Worm (Caenorhabditis elegans) whole organism, early embryonic: ENCODE results near the gene ugt-60.

ENCODE experiments used
- B0310.2 ChIP-seq: sonication (generic microtip); optimal IDR thresholded peaks from 2 replicates; lab custom pipeline; 2016; ENCODE audit warnings: mild to moderate bottlenecking, missing genetic modification characterization, missing compliant biosample characterization
- F13C5.2 ChIP-seq: sonication (generic microtip); optimal IDR thresholded peaks from 2 replicates; lab custom pipeline; 2017; ENCODE audit warnings: mild to moderate bottlenecking, missing genetic modification characterization, inconsistent platforms, missing compliant biosample characterization
- aly-1 ChIP-seq: sonication (generic microtip); optimal IDR thresholded peaks from 2 replicates; lab custom pipeline; 2016; ENCODE audit warnings: missing genetic modification characterization, missing compliant biosample characterization
- ama-1 ChIP-seq: fragments of 150-350 bp; optimal IDR thresholded peaks from 2 replicates; lab custom pipeline; 2014
- ceh-13 ChIP-seq: fragments of 200-800 bp; sonication (Bioruptor generic); optimal IDR thresholded peaks from 2 replicates; lab custom pipeline; 2018; ENCODE audit warnings: mild to moderate bottlenecking, missing genetic modification characterization, missing compliant biosample characterization
- ceh-36 ChIP-seq: sonication (generic microtip); optimal IDR thresholded peaks from 2 replicates; lab custom pipeline; 2016; ENCODE audit warnings: missing genetic modification characterization, inconsistent platforms, missing compliant biosample characterization
- ets-7 ChIP-seq: sonication (generic microtip); optimal IDR thresholded peaks from 2 replicates; lab custom pipeline; 2016; ENCODE audit warnings: missing genotype, missing genetic modification characterization, missing compliant biosample characterization
- flt-1 ChIP-seq: fragments of 200-800 bp; sonication (Bioruptor generic); IDR thresholded peaks from 2 replicates; pipeline ENCODE4 v1.3.6; 2022; ENCODE audit warnings: missing genetic modification characterization, missing compliant biosample characterization
- hmbx-1 ChIP-seq: sonication (generic microtip); optimal IDR thresholded peaks from 2 replicates; lab custom pipeline; 2016; ENCODE audit warnings: mild to moderate bottlenecking, missing genetic modification characterization, missing compliant biosample characterization
- hmg-4 ChIP-seq: fragments of 200-800 bp; sonication (Bioruptor generic); optimal IDR thresholded peaks from 2 replicates; lab custom pipeline; 2018; ENCODE audit warnings: mild to moderate bottlenecking, missing genetic modification characterization, missing compliant biosample characterization
- hnd-1 ChIP-seq: sonication (generic microtip); optimal IDR thresholded peaks from 2 replicates; lab custom pipeline; 2016; ENCODE audit warnings: missing genetic modification characterization, missing compliant biosample characterization
- pes-1 ChIP-seq: fragments of 200-800 bp; sonication (Bioruptor generic); IDR thresholded peaks from 2 replicates; pipeline ENCODE4 v1.3.6; 2022; ENCODE audit warnings: missing genetic modification reagents, missing genetic modification characterization, missing compliant biosample characterization
- scrt-1 ChIP-seq: fragments of 200-800 bp; sonication (Bioruptor generic); IDR thresholded peaks from 2 replicates; pipeline ENCODE4 v1.3.6; 2022; ENCODE audit warnings: missing genetic modification characterization, missing compliant biosample characterization
- sea-1 ChIP-seq: fragments of 200-800 bp; sonication (Bioruptor generic); conservative IDR thresholded peaks from 2 replicates; pipeline ENCODE4 v1.3.6; 2022; ENCODE audit warnings: missing genetic modification characterization, missing compliant biosample characterization
- tbx-11 ChIP-seq: fragments of 200-800 bp; sonication (Bioruptor generic); IDR thresholded peaks from 2 replicates; pipeline ENCODE4 v1.3.6; 2022; ENCODE audit warnings: missing genetic modification characterization, missing compliant biosample characterization
- tbx-37 ChIP-seq: fragments of 200-800 bp; sonication (Bioruptor generic); conservative IDR thresholded peaks from 2 replicates; pipeline ENCODE4 v1.3.6; 2022; ENCODE audit warnings: missing genetic modification reagents, missing genetic modification characterization, missing compliant biosample characterization
- tra-4 ChIP-seq: sonication (generic microtip); optimal IDR thresholded peaks from 2 replicates; lab custom pipeline; 2017; ENCODE audit warnings: missing genetic modification characterization, missing compliant biosample characterization

The ugt-60 gene

DNA sequence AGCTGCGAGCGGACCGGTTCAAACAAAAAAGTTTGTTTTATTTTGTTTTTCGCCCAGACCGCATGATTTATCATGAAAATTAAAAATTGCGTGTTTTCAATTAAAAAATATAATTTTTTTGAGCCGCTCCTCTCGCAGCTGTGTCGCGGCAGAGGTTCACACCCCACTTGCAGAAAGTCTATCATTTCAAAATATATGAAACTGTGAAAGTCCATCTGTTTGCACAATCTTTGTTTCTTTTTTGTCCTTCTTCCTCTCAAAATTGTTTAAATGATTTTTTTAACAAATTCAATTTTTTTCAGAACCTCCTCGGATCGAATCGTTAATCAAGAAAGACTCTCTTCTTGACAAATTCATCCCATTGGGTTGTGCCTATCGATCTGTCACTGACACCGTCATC, 20.7 kb upstream of the ugt-60 start, which contains the start of gene tlk-1:
Gene tlk-1 (plus strand): TSS at position 301 of the 400 bp plus-strand sequence.
- TF ChIP-seq ceh-36 (tag; lab: Kevin White, UChicago) (no peak), hnd-1 (no peak), hmg-4 (GFP tag; lab: Kevin White, UChicago) (no peak), ets-7 (no peak), hmbx-1 (no peak), tbx-37 (GFP tag; lab: Robert Waterston, UW) (no peak), tra-4 (tag; lab: Kevin White, UChicago) (no peak), ceh-13 (GFP tag; lab: Kevin White, UChicago) (no peak), aly-1 (no peak), B0310.2 (no peak), pes-1 (no peak), tbx-11 (no peak), flt-1 (GFP tag; lab: Robert Waterston, UW) (no peak), scrt-1 (GFP tag; lab: Robert Waterston, UW) (no peak), ama-1 (lab: Kevin White, UChicago) (no peak), sea-1 (GFP tag; lab: Robert Waterston, UW) (no peak), F13C5.2 (tag; lab: Kevin White, UChicago) (no peak)

ce11 chrIII:9698635-9699396, 20.0 kb upstream of the ugt-60 start:
- no peak for TF ChIP-seq ceh-13 (GFP tag; lab: Kevin White, UChicago)
- no peak for TF ChIP-seq tbx-37 (GFP tag; lab: Robert Waterston, UW)
- TF ChIP-seq ceh-36 (tag; lab: Kevin White, UChicago) = no peak
- TF ChIP-seq pes-1 = no peak
- TF ChIP-seq aly-1 = no peak
- no peak for TF ChIP-seq tra-4 (tag; lab: Kevin White, UChicago)
- TF ChIP-seq flt-1 (GFP tag; lab: Robert Waterston, UW) = no peak
- TF ChIP-seq tbx-11 = no peak
- TF ChIP-seq F13C5.2 (tag; lab: Kevin White, UChicago) = no peak
- no peak for TF ChIP-seq B0310.2
- no peak for TF ChIP-seq hmg-4 (GFP tag; lab: Kevin White, UChicago)
- TF ChIP-seq ets-7 = no peak
- no peak for TF ChIP-seq hnd-1
- TF ChIP-seq ama-1 (lab: Kevin White, UChicago) = no peak
- no peak for TF ChIP-seq scrt-1 (GFP tag; lab: Robert Waterston, UW)
- TF ChIP-seq sea-1 (GFP tag; lab: Robert Waterston, UW) = no peak
- no peak for TF ChIP-seq hmbx-1

- TF ChIP-seq ceh-36 (tag; lab: Kevin White, UChicago) (no peak), ama-1 (lab: Kevin White, UChicago) (no peak), B0310.2 (no peak)
Measured at ce11 chrIII:9697886-9698285, 19.0 kb upstream of the ugt-60 start.

DNA sequence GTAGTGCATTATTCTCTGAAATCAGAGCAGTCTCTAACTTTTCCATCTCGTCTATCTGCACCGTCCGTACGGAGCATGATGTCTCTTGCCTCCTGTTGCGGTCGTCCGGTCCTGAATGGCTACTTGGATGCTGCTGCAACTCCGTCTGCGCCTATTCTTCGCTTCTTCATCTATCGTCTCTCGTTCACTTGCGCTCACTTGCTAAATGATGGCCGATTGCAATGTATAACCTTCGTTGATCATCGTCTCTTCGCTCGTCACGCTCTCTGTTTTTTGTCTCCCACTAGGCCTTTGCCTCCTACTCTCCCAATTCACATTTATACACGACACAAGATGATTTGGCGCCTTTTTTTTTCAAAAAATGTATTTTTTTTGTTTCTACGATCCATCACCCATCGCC, 18.5 kb upstream of the ugt-60 start:
- TF ChIP-seq hmg-4 (GFP tag; lab: Kevin White, UChicago) (peak; percentile 60), scrt-1 (GFP tag; lab: Robert Waterston, UW) (no peak)

DNA sequence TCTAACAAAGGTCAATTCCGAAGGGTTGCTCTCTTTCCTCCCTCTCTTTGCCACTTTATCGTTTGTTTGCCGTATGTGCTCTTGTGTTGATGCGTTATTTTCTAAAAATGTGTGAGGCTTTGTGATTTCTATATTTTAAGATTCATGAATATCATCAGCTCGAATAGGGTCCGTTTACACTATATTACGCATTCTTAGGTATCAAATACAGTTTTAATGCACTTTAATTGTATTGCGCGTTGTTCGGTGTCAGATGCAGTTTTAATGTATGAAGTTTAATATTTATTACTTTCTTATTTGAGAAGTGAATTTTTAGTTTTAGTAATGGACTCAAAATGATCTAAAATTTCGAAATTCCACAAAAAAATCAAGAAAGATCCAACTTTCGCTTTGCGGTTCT, 17.6 kb upstream of the ugt-60 start, which contains the start of gene bud-31:
Gene bud-31 (minus strand): TSS at position 101 of the 400 bp plus-strand sequence.
- no peak for TF ChIP-seq F13C5.2 (tag; lab: Kevin White, UChicago)
- TF ChIP-seq ceh-36 (tag; lab: Kevin White, UChicago) = no peak
- no peak for TF ChIP-seq hmbx-1
- no peak for TF ChIP-seq tbx-37 (GFP tag; lab: Robert Waterston, UW)
- no peak for TF ChIP-seq tra-4 (tag; lab: Kevin White, UChicago)
- no peak for TF ChIP-seq hmg-4 (GFP tag; lab: Kevin White, UChicago)
- no peak for TF ChIP-seq hnd-1
- TF ChIP-seq aly-1 = no peak
- TF ChIP-seq ets-7 = no peak
- no peak for TF ChIP-seq tbx-11
- no peak for TF ChIP-seq pes-1
- TF ChIP-seq flt-1 (GFP tag; lab: Robert Waterston, UW) = no peak
- no peak for TF ChIP-seq ama-1 (lab: Kevin White, UChicago)
- no peak for TF ChIP-seq scrt-1 (GFP tag; lab: Robert Waterston, UW)
- TF ChIP-seq ceh-13 (GFP tag; lab: Kevin White, UChicago) = no peak
- no peak for TF ChIP-seq sea-1 (GFP tag; lab: Robert Waterston, UW)
- no peak for TF ChIP-seq B0310.2

DNA sequence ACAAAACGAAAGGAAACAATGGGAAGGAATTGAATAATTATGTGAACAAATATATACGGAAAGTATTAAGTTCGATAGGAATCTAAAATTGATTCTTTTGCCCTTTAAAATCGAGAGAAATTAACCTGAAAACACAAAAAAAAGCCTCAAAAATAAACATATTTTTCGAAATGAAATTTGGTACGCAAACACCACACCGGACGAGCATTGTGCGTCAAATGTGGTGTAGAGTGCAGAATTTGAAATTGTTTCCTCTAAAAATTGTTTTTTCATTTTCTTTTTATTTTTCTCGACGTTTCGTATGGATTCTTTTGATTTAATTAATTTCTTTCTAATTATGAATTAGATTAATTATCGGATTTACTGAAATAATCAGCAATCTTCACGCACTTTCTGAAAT, 16.5 kb upstream of the ugt-60 start:
- TF ChIP-seq ets-7 = no peak
- no peak for TF ChIP-seq sea-1 (GFP tag; lab: Robert Waterston, UW)
- TF ChIP-seq scrt-1 (GFP tag; lab: Robert Waterston, UW) = no peak
- TF ChIP-seq B0310.2 = no peak
- peak; percentile 10 for TF ChIP-seq F13C5.2 (tag; lab: Kevin White, UChicago)

DNA sequence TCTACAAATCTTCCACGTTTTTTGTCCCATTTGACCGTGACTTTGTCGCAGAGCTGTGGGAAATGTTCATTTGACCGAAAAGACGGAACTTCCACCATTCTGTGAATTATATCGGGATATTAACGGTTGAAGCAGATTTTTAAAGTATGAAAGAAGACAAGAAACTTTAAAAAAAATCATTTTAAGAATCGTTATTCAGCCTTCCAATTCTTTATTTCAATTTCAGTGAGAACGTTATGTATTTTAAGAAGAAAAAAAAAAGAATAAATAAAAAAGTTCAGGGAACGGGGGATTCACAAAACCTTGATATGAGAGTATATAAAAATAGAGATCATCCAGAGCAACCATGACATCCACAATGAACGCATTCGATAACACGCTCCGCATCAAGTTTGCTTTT, 15.6 kb upstream of the ugt-60 start, which contains the start of gene set-3:
Gene set-3 (minus strand): TSS at position 101 of the 400 bp plus-strand sequence.
- no peak for TF ChIP-seq ceh-36 (tag; lab: Kevin White, UChicago)
- no peak for TF ChIP-seq pes-1
- TF ChIP-seq ets-7 = no peak
- TF ChIP-seq scrt-1 (GFP tag; lab: Robert Waterston, UW) = no peak
- TF ChIP-seq hmbx-1 = no peak
- no peak for TF ChIP-seq hnd-1
- no peak for TF ChIP-seq tra-4 (tag; lab: Kevin White, UChicago)
- TF ChIP-seq ceh-13 (GFP tag; lab: Kevin White, UChicago) = no peak
- no peak for TF ChIP-seq tbx-37 (GFP tag; lab: Robert Waterston, UW)
- TF ChIP-seq ama-1 (lab: Kevin White, UChicago) = no peak
- TF ChIP-seq tbx-11 = no peak
- no peak for TF ChIP-seq flt-1 (GFP tag; lab: Robert Waterston, UW)
- no peak for TF ChIP-seq hmg-4 (GFP tag; lab: Kevin White, UChicago)
